Worm (Caenorhabditis elegans): ENCODE data around the gene T05A8.3.
A peak's percentile ranks its signal among the peaks of the same experiment; 100 is the strongest.

Gene T05A8.3

DNA sequence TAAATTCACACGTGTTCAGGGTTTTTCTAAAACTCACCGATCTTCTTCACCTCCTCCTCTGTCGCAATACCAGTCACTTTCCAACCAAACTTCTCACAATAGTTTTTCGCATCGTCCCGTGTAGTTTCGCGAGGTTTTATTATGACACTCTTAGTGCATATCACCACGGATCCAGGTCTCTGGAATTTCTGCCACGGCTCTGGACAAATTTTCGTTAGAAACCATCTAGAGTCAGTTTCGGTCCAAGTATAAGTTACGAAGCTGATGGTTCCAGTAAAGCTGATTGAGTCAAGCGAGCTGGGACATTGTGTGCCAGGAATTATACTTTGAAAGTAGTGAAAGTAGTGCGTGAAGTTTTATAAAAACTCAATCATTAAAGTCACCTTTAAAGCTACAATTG lies 39.1 kb upstream of the T05A8.3 start:
- TF ChIP-seq lin-39 (tag; optimal IDR thresholded peaks at IDR 0.05) (no peak), elt-1 (tag; optimal IDR thresholded peaks at IDR 0.05) (no peak), unc-62 (GFP tag; optimal IDR thresholded peaks at IDR 0.05) (no peak), nhr-23 (tag; optimal IDR thresholded peaks at IDR 0.05) (no peak), jun-1 (tag; optimal IDR thresholded peaks at IDR 0.05) (no peak), tbx-2 (tag; optimal IDR thresholded peaks at IDR 0.05) (no peak), nhr-25 (tag; optimal IDR thresholded peaks at IDR 0.05) (no peak), lin-15B (tag; optimal IDR thresholded peaks at IDR 0.05) (no peak), mdl-1 (tag; optimal IDR thresholded peaks at IDR 0.05) (no peak), nhr-237 (tag; optimal IDR thresholded peaks at IDR 0.05) (no peak), ama-1 (optimal IDR thresholded peaks at IDR 0.05) (no peak), nfya-1 (tag; optimal IDR thresholded peaks at IDR 0.05; ENCODE audit: insufficient read depth) (no peak), nhr-12 (tag; optimal IDR thresholded peaks at IDR 0.05) (no peak), ceh-16 (tag; optimal IDR thresholded peaks at IDR 0.05) (no peak), sea-2 (GFP tag; optimal IDR thresholded peaks at IDR 0.05) (no peak), eor-1 (tag; optimal IDR thresholded peaks at IDR 0.05) (no peak), unc-39 (tag; optimal IDR thresholded peaks at IDR 0.05) (no peak), pha-4 (tag; optimal IDR thresholded peaks at IDR 0.05) (no peak), snpc-4 (tag; optimal IDR thresholded peaks at IDR 0.05) (no peak)

ce11 chrII:2754595-2754994 lies 37.4 kb upstream of the T05A8.3 start:
- TF ChIP-seq zag-1 (tag; optimal IDR thresholded peaks at IDR 0.05), result no peak
- no peak for TF ChIP-seq ztf-4 (tag; optimal IDR thresholded peaks at IDR 0.05)
- no peak for TF ChIP-seq ceh-28 (tag; optimal IDR thresholded peaks at IDR 0.05)
- TF ChIP-seq unc-39 (tag; optimal IDR thresholded peaks at IDR 0.05), result no peak
- TF ChIP-seq sea-2 (GFP tag; optimal IDR thresholded peaks at IDR 0.05), result no peak
- TF ChIP-seq egl-27 (tag; optimal IDR thresholded peaks at IDR 0.05), result no peak
- TF ChIP-seq egl-5 (tag; optimal IDR thresholded peaks at IDR 0.05), result no peak
- TF ChIP-seq ztf-11 (tag; optimal IDR thresholded peaks at IDR 0.05), result no peak
- TF ChIP-seq nhr-76 (tag; optimal IDR thresholded peaks at IDR 0.05), result no peak
- TF ChIP-seq snpc-4 (tag; optimal IDR thresholded peaks at IDR 0.05), result no peak

DNA sequence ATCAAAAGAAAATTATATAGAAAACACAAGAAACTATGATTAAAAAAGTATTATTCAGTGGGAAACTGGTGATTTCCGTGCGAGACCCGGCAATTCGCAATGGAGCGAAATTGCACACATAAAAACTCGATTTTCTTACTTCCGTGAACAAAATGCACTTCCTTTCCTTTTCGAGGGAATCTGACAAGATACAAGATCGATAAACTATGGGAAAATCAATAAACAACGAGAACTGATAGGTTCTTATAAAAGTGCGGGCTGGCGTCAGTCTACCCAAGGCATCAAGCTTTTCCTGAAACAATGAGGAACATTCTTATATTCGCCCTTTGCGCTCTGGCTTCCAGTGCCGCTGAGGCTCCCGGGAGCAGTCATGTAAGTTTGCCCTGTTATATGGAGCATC lies 35.8 kb upstream of the T05A8.3 start, which contains the start of gene F29A7.3:
Gene F29A7.3, plus strand, starts transcription at position 301 of the 400 bp plus-strand sequence.
- no peak for TF ChIP-seq aly-2 (tag; optimal IDR thresholded peaks at IDR 0.05)
- no peak for TF ChIP-seq nhr-25 (tag; optimal IDR thresholded peaks at IDR 0.05)
- TF ChIP-seq lin-15B (tag; optimal IDR thresholded peaks at IDR 0.05), result no peak

ce11 chrII:2752536-2752935 lies 35.3 kb upstream of the T05A8.3 start, which contains the start of gene F29A7.6:
F29A7.6 (minus strand) TSS chrII:2752611.
- TF ChIP-seq nhr-11 (tag; optimal IDR thresholded peaks at IDR 0.05), result no peak
- no peak for TF ChIP-seq zag-1 (tag; optimal IDR thresholded peaks at IDR 0.05)
- peak; percentile 12 for TF ChIP-seq pqm-1 (tag; optimal IDR thresholded peaks at IDR 0.05)
- TF ChIP-seq lsy-12 (tag; optimal IDR thresholded peaks at IDR 0.05), result no peak
- TF ChIP-seq egl-27 (tag; optimal IDR thresholded peaks at IDR 0.05), result no peak
- no peak for TF ChIP-seq daf-12 (tag; optimal IDR thresholded peaks at IDR 0.05)
- no peak for TF ChIP-seq mdl-1 (tag; optimal IDR thresholded peaks at IDR 0.05)
- TF ChIP-seq ceh-82 (tag; optimal IDR thresholded peaks at IDR 0.05), result no peak
- TF ChIP-seq R02D3.7 (tag; optimal IDR thresholded peaks at IDR 0.05), result peak; percentile 12
- TF ChIP-seq ama-1 (optimal IDR thresholded peaks at IDR 0.05), result no peak
- TF ChIP-seq nhr-12 (tag; optimal IDR thresholded peaks at IDR 0.05), result no peak
- TF ChIP-seq elt-2 (tag; optimal IDR thresholded peaks at IDR 0.05), result peak; percentile 25
- peak; percentile 71 for TF ChIP-seq snpc-4 (tag; optimal IDR thresholded peaks at IDR 0.05)
- peak; percentile 30 for TF ChIP-seq nhr-23 (tag; optimal IDR thresholded peaks at IDR 0.05)
- TF ChIP-seq nhr-76 (tag; optimal IDR thresholded peaks at IDR 0.05), result no peak
- no peak for TF ChIP-seq eor-1 (tag; optimal IDR thresholded peaks at IDR 0.05)
- TF ChIP-seq ceh-9 (tag; optimal IDR thresholded peaks at IDR 0.05), result no peak
- peak; percentile 79 for TF ChIP-seq lin-15B (tag; optimal IDR thresholded peaks at IDR 0.05)
- TF ChIP-seq elt-1 (tag; optimal IDR thresholded peaks at IDR 0.05), result no peak
- TF ChIP-seq lin-39 (tag; optimal IDR thresholded peaks at IDR 0.05), result peak; percentile 38
- TF ChIP-seq nhr-43 (tag; optimal IDR thresholded peaks at IDR 0.05; ENCODE audit: poor library complexity, severe bottlenecking), result peak; percentile 47
- no peak for TF ChIP-seq sea-2 (GFP tag; optimal IDR thresholded peaks at IDR 0.05)

Measured in whole organism, L3 larva.